Fruit fly (Drosophila melanogaster) whole organism, embryonic: ENCODE results near the gene Sdhaf3.
A peak's percentile ranks its signal among the peaks of the same experiment; 100 is the strongest.

Experiments used
- Atf3 ChIP-seq: fragments of 200-800 bp; sonication (Bioruptor generic); optimal IDR thresholded peaks from 3 replicates; lab custom pipeline; 2016; ENCODE audit warnings: missing biosample characterization, missing genetic modification characterization
- B-H1 ChIP-seq: fragments of 200-800 bp; sonication (Bioruptor generic); IDR thresholded peaks from 3 replicates; pipeline ENCODE4 v1.3.6; 2022; ENCODE audit warnings: missing biosample characterization, missing genetic modification characterization
- CG10366 ChIP-seq: fragments of 200-800 bp; sonication (Bioruptor generic); IDR thresholded peaks from 2 replicates; pipeline ENCODE4 v1.3.6; 2022; ENCODE audit warnings: missing biosample characterization, missing genetic modification characterization
- CG11398 ChIP-seq: fragments of 200-800 bp; sonication (Bioruptor generic); optimal IDR thresholded peaks from 2 replicates; lab custom pipeline; 2016; ENCODE audit warnings: missing biosample characterization, missing genetic modification characterization
- CG11456 ChIP-seq: fragments of 200-800 bp; sonication (Bioruptor generic); IDR thresholded peaks from 3 replicates; pipeline ENCODE4 v1.3.6; 2022; ENCODE audit warnings: missing biosample characterization, missing genetic modification characterization
- CG11695 ChIP-seq: fragments of 200-800 bp; sonication (Bioruptor generic); IDR thresholded peaks from 3 replicates; pipeline ENCODE4 v1.3.6; 2022; ENCODE audit warnings: missing biosample characterization, missing genetic modification characterization
- CG11696 ChIP-seq: fragments of 200-800 bp; sonication (Bioruptor generic); IDR thresholded peaks from 2 replicates; pipeline ENCODE4 v1.3.6; 2022; ENCODE audit warnings: missing biosample characterization, missing genetic modification characterization
- CG14441 ChIP-seq: fragments of 200-800 bp; sonication (Bioruptor generic); IDR thresholded peaks from 2 replicates; pipeline ENCODE4 v1.3.6; 2022; ENCODE audit warnings: missing biosample characterization, missing genetic modification characterization
- CG14860 ChIP-seq: fragments of 200-800 bp; sonication (Bioruptor generic); IDR thresholded peaks from 3 replicates; pipeline ENCODE4 v1.3.6; 2022; ENCODE audit warnings: missing biosample characterization, missing genetic modification characterization; ENCODE audit not compliant: partially characterized antibody
- CG15696 ChIP-seq: fragments of 200-800 bp; sonication (Bioruptor generic); optimal IDR thresholded peaks from 2 replicates; lab custom pipeline; 2019; ENCODE audit warnings: missing biosample characterization, mild to moderate bottlenecking, missing genetic modification characterization, moderate library complexity
- CG1602 ChIP-seq: fragments of 200-800 bp; sonication (Bioruptor generic); optimal IDR thresholded peaks from 3 replicates; lab custom pipeline; 2016; ENCODE audit warnings: missing biosample characterization, missing genetic modification characterization
- CG17829 ChIP-seq: fragments of 200-800 bp; optimal IDR thresholded peaks from 2 replicates; lab custom pipeline; 2019; ENCODE audit warnings: missing biosample characterization, mild to moderate bottlenecking, missing genetic modification characterization, moderate library complexity
- CG18262 ChIP-seq: fragments of 200-800 bp; optimal IDR thresholded peaks from 3 replicates; lab custom pipeline; 2019; ENCODE audit warnings: missing biosample characterization, mild to moderate bottlenecking, missing genetic modification characterization, moderate library complexity
- CG2712 ChIP-seq: fragments of 200-800 bp; optimal IDR thresholded peaks from 3 replicates; lab custom pipeline; 2019; ENCODE audit warnings: missing biosample characterization, mild to moderate bottlenecking, missing genetic modification characterization, moderate library complexity
- CG3995 ChIP-seq: fragments of 200-800 bp; sonication (Bioruptor generic); optimal IDR thresholded peaks from 3 replicates; lab custom pipeline; 2016; ENCODE audit warnings: missing biosample characterization, missing genetic modification characterization
- CG4328 ChIP-seq: fragments of 200-800 bp; sonication (Bioruptor generic); optimal IDR thresholded peaks from 3 replicates; lab custom pipeline; 2017; ENCODE audit warnings: missing biosample characterization, missing genetic modification reagents, missing genetic modification characterization
- CG4707 ChIP-seq: fragments of 200-800 bp; sonication (Bioruptor generic); optimal IDR thresholded peaks from 2 replicates; lab custom pipeline; 2018; ENCODE audit warnings: missing biosample characterization, mild to moderate bottlenecking, missing genetic modification characterization, moderate library complexity
- CG6175 ChIP-seq: fragments of 200-800 bp; sonication (Bioruptor generic); IDR thresholded peaks from 3 replicates; pipeline ENCODE4 v1.3.6; 2022; ENCODE audit warnings: missing biosample characterization, missing genetic modification characterization
- CG6654 ChIP-seq: fragments of 200-800 bp; sonication (Bioruptor generic); optimal IDR thresholded peaks from 2 replicates; lab custom pipeline; 2017; ENCODE audit warnings: missing biosample characterization, mild to moderate bottlenecking, missing genetic modification characterization
- CG7271 ChIP-seq: fragments of 200-800 bp; sonication (Bioruptor generic); optimal IDR thresholded peaks from 2 replicates; lab custom pipeline; 2018; ENCODE audit warnings: missing biosample characterization, mild to moderate bottlenecking, missing genetic modification characterization, moderate library complexity
- CG9215 ChIP-seq: fragments of 200-800 bp; sonication (Bioruptor generic); IDR thresholded peaks from 2 replicates; pipeline ENCODE4 v1.3.6; 2022; ENCODE audit warnings: missing biosample characterization, missing genetic modification characterization
- Camta ChIP-seq: fragments of 200-800 bp; sonication (Bioruptor generic); optimal IDR thresholded peaks from 2 replicates; lab custom pipeline; 2016; ENCODE audit warnings: missing biosample characterization, missing genetic modification characterization
- Dfd ChIP-seq, 2 experiments: fragments of >200 bp; optimal IDR thresholded peaks; 2 replicates each; lab custom pipeline; 2017; ENCODE audit warnings: missing biosample characterization in 2 of 2, missing genetic modification characterization in 2 of 2
- Dll ChIP-seq: fragments of 200-800 bp; sonication (Bioruptor generic); IDR thresholded peaks from 4 replicates; pipeline ENCODE4 v1.3.6; 2022; ENCODE audit warnings: missing biosample characterization, missing genetic modification characterization; ENCODE audit not compliant: partially characterized antibody
- Dp ChIP-seq: fragments of 200-800 bp; sonication (Bioruptor generic); optimal IDR thresholded peaks from 2 replicates; lab custom pipeline; 2018; ENCODE audit warnings: missing biosample characterization, mild to moderate bottlenecking, missing genetic modification characterization, moderate library complexity
- Elba2 ChIP-seq: fragments of 200-800 bp; sonication (Bioruptor generic); optimal IDR thresholded peaks from 3 replicates; lab custom pipeline; 2016; ENCODE audit warnings: missing biosample characterization, missing genetic modification characterization
- Fer2 ChIP-seq: fragments of 200-800 bp; sonication (Bioruptor generic); optimal IDR thresholded peaks from 2 replicates; lab custom pipeline; 2018; ENCODE audit warnings: missing biosample characterization, mild to moderate bottlenecking, missing genetic modification characterization, moderate library complexity
- Gug ChIP-seq: fragments of 200-800 bp; sonication (Bioruptor generic); IDR thresholded peaks from 4 replicates; pipeline ENCODE4 v1.3.6; 2022; ENCODE audit warnings: missing biosample characterization, missing genetic modification characterization
- HmgZ ChIP-seq: fragments of 200-800 bp; sonication (Bioruptor generic); optimal IDR thresholded peaks from 2 replicates; lab custom pipeline; 2018; ENCODE audit warnings: missing biosample characterization, mild to moderate bottlenecking, missing genetic modification characterization
- Meics ChIP-seq: fragments of 200-800 bp; sonication (Bioruptor generic); optimal IDR thresholded peaks from 2 replicates; lab custom pipeline; 2017; ENCODE audit warnings: missing biosample characterization, mild to moderate bottlenecking, missing genetic modification characterization
- Mes4 ChIP-seq: fragments of 200-800 bp; sonication (Bioruptor generic); optimal IDR thresholded peaks from 2 replicates; lab custom pipeline; 2016; ENCODE audit warnings: missing biosample characterization, missing genetic modification characterization
- NFAT ChIP-seq: fragments of 200-800 bp; sonication (Bioruptor generic); IDR thresholded peaks from 2 replicates; pipeline ENCODE4 v1.3.6; 2022; ENCODE audit warnings: missing biosample characterization, missing genetic modification characterization
- Rfx ChIP-seq: fragments of 200-800 bp; sonication (Bioruptor generic); IDR thresholded peaks from 2 replicates; pipeline ENCODE4 v1.3.6; 2022; ENCODE audit warnings: missing biosample characterization, missing genetic modification characterization
- Spps ChIP-seq: fragments of 200-800 bp; sonication (Bioruptor generic); optimal IDR thresholded peaks from 2 replicates; lab custom pipeline; 2018; ENCODE audit warnings: missing biosample characterization, mild to moderate bottlenecking, missing genetic modification characterization
- ap ChIP-seq: fragments of 200-800 bp; sonication (Bioruptor generic); IDR thresholded peaks from 2 replicates; pipeline ENCODE4 v1.3.6; 2022; ENCODE audit warnings: missing biosample characterization, missing genetic modification characterization
- az2 ChIP-seq: fragments of 200-800 bp; sonication (Bioruptor generic); optimal IDR thresholded peaks from 3 replicates; lab custom pipeline; 2016; ENCODE audit warnings: missing biosample characterization, missing genetic modification characterization
- caup ChIP-seq: fragments of 200-800 bp; sonication (Bioruptor generic); optimal IDR thresholded peaks from 3 replicates; lab custom pipeline; 2017; ENCODE audit warnings: missing biosample characterization, mild to moderate bottlenecking, missing genetic modification characterization, moderate library complexity; ENCODE audit not compliant: severe bottlenecking
- crp ChIP-seq, 2 experiments: fragments of 200-800 bp; sonication (Bioruptor generic); optimal IDR thresholded peaks; 2 replicates in 1 of 2; 3 replicates in 1 of 2; lab custom pipeline; 2017; ENCODE audit warnings: missing biosample characterization in 2 of 2, missing genetic modification characterization in 2 of 2, mild to moderate bottlenecking in 1 of 2, moderate library complexity in 1 of 2
- dati ChIP-seq: fragments of 200-800 bp; sonication (Bioruptor generic); IDR thresholded peaks from 2 replicates; pipeline ENCODE4 v1.3.6; 2022; ENCODE audit warnings: missing biosample characterization, missing genetic modification characterization
- dysf ChIP-seq: fragments of 200-800 bp; sonication (Bioruptor generic); IDR thresholded peaks from 3 replicates; pipeline ENCODE4 v1.3.6; 2022; ENCODE audit warnings: missing biosample characterization, missing genetic modification characterization
- ewg ChIP-seq: fragments of 200-800 bp; sonication (Bioruptor generic); optimal IDR thresholded peaks from 3 replicates; lab custom pipeline; 2017; ENCODE audit warnings: mild to moderate bottlenecking, missing biosample characterization, missing genetic modification reagents, missing genetic modification characterization
- ftz-f1 ChIP-seq: fragments of 200-800 bp; sonication (Bioruptor generic); optimal IDR thresholded peaks from 2 replicates; lab custom pipeline; 2016; ENCODE audit warnings: missing biosample characterization, missing genetic modification characterization
- fu2 ChIP-seq: fragments of 200-800 bp; sonication (Bioruptor generic); optimal IDR thresholded peaks from 2 replicates; lab custom pipeline; 2016; ENCODE audit warnings: missing biosample characterization, missing genetic modification characterization
- jigr1 ChIP-seq: fragments of 200-800 bp; sonication (Bioruptor generic); IDR thresholded peaks from 3 replicates; pipeline ENCODE4 v1.3.6; 2022; ENCODE audit warnings: missing biosample characterization, missing genetic modification characterization
- kay ChIP-seq: fragments of 200-800 bp; sonication (Bioruptor generic); optimal IDR thresholded peaks from 2 replicates; lab custom pipeline; 2016; ENCODE audit warnings: missing biosample characterization, missing genetic modification characterization
- odd ChIP-seq: fragments of 200-800 bp; sonication (Bioruptor generic); optimal IDR thresholded peaks from 2 replicates; lab custom pipeline; 2017; ENCODE audit warnings: missing biosample characterization, mild to moderate bottlenecking, missing genetic modification characterization
- pan ChIP-seq, 4 experiments: fragments of >200 bp in 3 of 4; fragments of 200-800 bp in 1 of 4; sonication (Bioruptor generic) in 1 of 4; optimal IDR thresholded peaks in 3 of 4; IDR thresholded peaks in 1 of 4; 2 replicates each; pipeline versions ENCODE4 v1.3.6 to Lab custom; 2017 to 2022; ENCODE audit warnings: missing biosample characterization in 2 of 4, missing genetic modification characterization in 2 of 4, mixed read lengths in 1 of 4
- tap ChIP-seq: fragments of 200-800 bp; optimal IDR thresholded peaks from 3 replicates; lab custom pipeline; 2019; ENCODE audit warnings: missing biosample characterization, mild to moderate bottlenecking, missing genetic modification characterization, moderate library complexity
- tx ChIP-seq: fragments of 200-800 bp; sonication (Bioruptor generic); optimal IDR thresholded peaks from 2 replicates; lab custom pipeline; 2016; ENCODE audit warnings: missing biosample characterization, missing genetic modification characterization
- zf30C ChIP-seq: fragments of 200-800 bp; sonication (Bioruptor generic); optimal IDR thresholded peaks from 3 replicates; lab custom pipeline; 2018; ENCODE audit warnings: missing biosample characterization, mild to moderate bottlenecking, missing genetic modification characterization

The Sdhaf3 gene

dm6 chr3R:16432665-16433065 lies 49.6 kb downstream of the Sdhaf3 start, which contains the start of gene Fntb (continued):
- peak; percentile 77 for TF ChIP-seq CG18262 (tag; lab: Kevin White, UChicago)
- TF ChIP-seq CG10366 (GFP tag; lab: Robert Waterston, UW), result peak; percentile 53
- TF ChIP-seq Elba2 (GFP tag; lab: Kevin White, UChicago), result no peak
- TF ChIP-seq CG7271 (tag; lab: Kevin White, UChicago), result no peak
- TF ChIP-seq ftz-f1 (GFP tag; lab: Kevin White, UChicago), result no peak
- no peak for TF ChIP-seq B-H1 (GFP tag; lab: Robert Waterston, UW)
- peak; percentile 72 for TF ChIP-seq HmgZ
- TF ChIP-seq tx (GFP tag; lab: Kevin White, UChicago), result no peak
- TF ChIP-seq ap, result 0 out of 2 replicates have a peak, but pooled peaks have one; percentile 35
- peak; percentile 14 for TF ChIP-seq Camta (GFP tag; lab: Kevin White, UChicago)
- no peak for TF ChIP-seq zf30C (GFP tag; lab: Kevin White, UChicago)
- TF ChIP-seq jigr1 (GFP tag; lab: Robert Waterston, UW), result no peak
- TF ChIP-seq Spps, result peak; percentile 49
- no peak for TF ChIP-seq CG14860 (GFP tag; lab: Robert Waterston, UW)
- TF ChIP-seq tap (tag; lab: Kevin White, UChicago), result no peak
- TF ChIP-seq Mes4 (GFP tag; lab: Kevin White, UChicago), result no peak
- no peak for TF ChIP-seq Atf3 (GFP tag; lab: Kevin White, UChicago)
- peak in 1 of 2 experiments; percentile 8 for TF ChIP-seq crp (GFP tag; optimal IDR thresholded peaks at IDR 0.05; lab: Kevin White, UChicago)
- no peak; the same call in 2 of the 3 replicates for TF ChIP-seq CG6175 (GFP tag; lab: Robert Waterston, UW)
- TF ChIP-seq CG2712 (tag; lab: Kevin White, UChicago), result peak; percentile 81
- peak; percentile 69 for TF ChIP-seq Rfx
- TF ChIP-seq Dll (GFP tag; lab: Robert Waterston, UW), result 0 out of 4 replicates have a peak, but pooled peaks have one; percentile 27
- TF ChIP-seq CG1602 (GFP tag; lab: Kevin White, UChicago), result peak; percentile 53
- no peak for TF ChIP-seq Dfd (GFP tag; optimal IDR thresholded peaks at IDR 0.05; lab: Kevin White, UChicago)
- peak; percentile 54 for TF ChIP-seq CG15696 (tag; lab: Kevin White, UChicago)
- 0 out of 2 replicates have a peak, but pooled peaks have one; percentile 20 for TF ChIP-seq CG11696 (GFP tag; lab: Robert Waterston, UW)
- TF ChIP-seq pan (optimal IDR thresholded peaks at IDR 0.05; lab: Kevin White, UChicago), result no peak
- TF ChIP-seq pan (GFP tag; optimal IDR thresholded peaks at IDR 0.05 in 1 of 2, IDR thresholded peaks at IDR 0.05 in 1 of 2), result peak in 1 of 2 experiments; percentile 58
- TF ChIP-seq fu2 (GFP tag; lab: Kevin White, UChicago), result no peak
- TF ChIP-seq CG9215, result no peak
- peak; percentile 60; the same call in 2 of the 3 replicates for TF ChIP-seq CG11695 (GFP tag; lab: Robert Waterston, UW)
- TF ChIP-seq Dp, result no peak
- TF ChIP-seq odd (GFP tag; lab: Kevin White, UChicago), result no peak
- TF ChIP-seq Fer2 (tag; lab: Kevin White, UChicago), result peak; percentile 55
- TF ChIP-seq CG11456, result 0 out of 3 replicates have a peak, but pooled peaks have one; percentile 5
- TF ChIP-seq dati, result no peak
- peak; percentile 55 for TF ChIP-seq CG3995 (GFP tag; lab: Kevin White, UChicago)
- no peak for TF ChIP-seq CG4707 (GFP tag; lab: Kevin White, UChicago)
- peak; percentile 72 for TF ChIP-seq caup (GFP tag; lab: Kevin White, UChicago)
- peak; percentile 25 for TF ChIP-seq ewg (GFP tag; lab: Kevin White, UChicago)
- no peak for TF ChIP-seq CG11398 (GFP tag; lab: Kevin White, UChicago)
- peak; percentile 70 for TF ChIP-seq az2 (GFP tag; lab: Kevin White, UChicago)
- TF ChIP-seq kay (GFP tag; lab: Kevin White, UChicago), result peak; percentile 19
- TF ChIP-seq CG6654, result no peak
- peak; percentile 74 for TF ChIP-seq dysf (GFP tag; lab: Robert Waterston, UW)
- peak; percentile 38; the same call in 1 of the 4 replicates for TF ChIP-seq Gug (GFP tag; lab: Robert Waterston, UW)
- peak; percentile 75 for TF ChIP-seq CG17829 (tag; lab: Kevin White, UChicago)
- TF ChIP-seq CG4328 (GFP tag; lab: Kevin White, UChicago), result peak; percentile 53
- peak; percentile 49; the same call in 1 of the 2 replicates for TF ChIP-seq CG14441 (GFP tag; lab: Robert Waterston, UW)
- TF ChIP-seq Meics (GFP tag; lab: Kevin White, UChicago), result peak; percentile 99
- no peak for TF ChIP-seq NFAT (GFP tag; lab: Robert Waterston, UW)
